Fruit fly (Drosophila melanogaster): ENCODE results near the gene CG42238.

CG42238 gene

dm6 chr2L:20917235-20918055 lies 134.5 kb downstream of the CG42238 start (continued):
- no peak for TF ChIP-seq ab (GFP tag; optimal IDR thresholded peaks at IDR 0.05)
- peak; percentile 39; the same call in 1 of the 2 replicates for TF ChIP-seq klu (GFP tag; IDR thresholded peaks at IDR 0.05)
- TF ChIP-seq zen2 (GFP tag; IDR thresholded peaks at IDR 0.05; ENCODE audit: partially characterized antibody) = no peak
- peak; percentile 4 for TF ChIP-seq salm (tag; optimal IDR thresholded peaks at IDR 0.05)
- TF ChIP-seq gfzf (GFP tag; optimal IDR thresholded peaks at IDR 0.05) = no peak
- TF ChIP-seq ci (GFP tag; IDR thresholded peaks at IDR 0.05) = 0 out of 3 replicates have a peak, but pooled peaks have one; percentile 42
- peak; percentile 89 for TF ChIP-seq CG9215 (GFP tag; IDR thresholded peaks at IDR 0.05)
- peak; percentile 75 for TF ChIP-seq D19A (tag; optimal IDR thresholded peaks at IDR 0.05)
- TF ChIP-seq CG12942 (GFP tag; optimal IDR thresholded peaks at IDR 0.05) = peak; percentile 7
- no peak for TF ChIP-seq wdn (GFP tag; IDR thresholded peaks at IDR 0.05)
- no peak for TF ChIP-seq knrl (GFP tag; IDR thresholded peaks at IDR 0.05; ENCODE audit: partially characterized antibody)
- peak; percentile 35 for TF ChIP-seq CG9797 (GFP tag; optimal IDR thresholded peaks at IDR 0.05)
- no peak for TF ChIP-seq disco-r (GFP tag; optimal IDR thresholded peaks at IDR 0.05)
- TF ChIP-seq Hsf (GFP tag; optimal IDR thresholded peaks at IDR 0.05) = peak; percentile 7
- TF ChIP-seq CG15514 (GFP tag; optimal IDR thresholded peaks at IDR 0.05) = peak; percentile 85
- TF ChIP-seq Ravus (GFP tag; IDR thresholded peaks at IDR 0.05) = no peak
- peak; percentile 25; the same call in 1 of the 2 replicates for TF ChIP-seq CG13287 (GFP tag; IDR thresholded peaks at IDR 0.05; ENCODE audit: partially characterized antibody)
- TF ChIP-seq MTF-1 (GFP tag; optimal IDR thresholded peaks at IDR 0.05; ENCODE audit: borderline replicate concordance) = peak; percentile 83
- TF ChIP-seq Lpt (GFP tag; optimal IDR thresholded peaks at IDR 0.05) = no peak
- no peak for TF ChIP-seq jumu (GFP tag; optimal IDR thresholded peaks at IDR 0.05)
- peak; percentile 64 for TF ChIP-seq Hmr (GFP tag; optimal IDR thresholded peaks at IDR 0.05)
- peak; percentile 87 for TF ChIP-seq CG7372 (GFP tag; IDR thresholded peaks at IDR 0.05)
- no peak for TF ChIP-seq Opbp (GFP tag; IDR thresholded peaks at IDR 0.05; ENCODE audit: partially characterized antibody)
- TF ChIP-seq pb (GFP tag; optimal IDR thresholded peaks at IDR 0.05) = no peak
- TF ChIP-seq Antp (GFP tag; optimal IDR thresholded peaks at IDR 0.05) = peak; percentile 25
- peak; percentile 86 for TF ChIP-seq Six4 (GFP tag; optimal IDR thresholded peaks at IDR 0.05)
- peak; percentile 67 for TF ChIP-seq run (tag; optimal IDR thresholded peaks at IDR 0.05)
- peak; percentile 91 for TF ChIP-seq Fer2 (tag; optimal IDR thresholded peaks at IDR 0.05)
- no peak for TF ChIP-seq CG9876 (GFP tag; optimal IDR thresholded peaks at IDR 0.05)
- peak in 1 of 2 experiments; percentile 46 for TF ChIP-seq Hr78 (GFP tag; optimal IDR thresholded peaks at IDR 0.05)
- TF ChIP-seq MESR4 (GFP tag; optimal IDR thresholded peaks at IDR 0.05) = no peak
- TF ChIP-seq Sox100B (GFP tag; optimal IDR thresholded peaks at IDR 0.05) = peak; percentile 94
- no peak for TF ChIP-seq sc (optimal IDR thresholded peaks at IDR 0.05)
- TF ChIP-seq sc (GFP tag; optimal IDR thresholded peaks at IDR 0.05) = peak; percentile 48
- no peak for TF ChIP-seq bowl (GFP tag; IDR thresholded peaks at IDR 0.05)
- TF ChIP-seq cato (GFP tag; optimal IDR thresholded peaks at IDR 0.05; ENCODE audit: borderline replicate concordance) = peak; percentile 54
- peak; percentile 92 for TF ChIP-seq CG13894 (tag; optimal IDR thresholded peaks at IDR 0.05)
- TF ChIP-seq CG15073 (GFP tag; optimal IDR thresholded peaks at IDR 0.05) = peak; percentile 7
- no peak; the same call in 1 of the 2 replicates for TF ChIP-seq CG11247 (GFP tag; IDR thresholded peaks at IDR 0.05)
- no peak for TF ChIP-seq CG8944 (GFP tag; optimal IDR thresholded peaks at IDR 0.05)
- peak; percentile 58 for TF ChIP-seq CTCF (GFP tag; optimal IDR thresholded peaks at IDR 0.05)
- no peak for TF ChIP-seq CG15479 (GFP tag; optimal IDR thresholded peaks at IDR 0.05)
- TF ChIP-seq CG6854 (GFP tag; optimal IDR thresholded peaks at IDR 0.05) = peak; percentile 81
- TF ChIP-seq inv (GFP tag; IDR thresholded peaks at IDR 0.05; ENCODE audit: partially characterized antibody) = no peak
- peak; percentile 82 for TF ChIP-seq croc (GFP tag; conservative IDR thresholded peaks at IDR 0.05)
- peak; percentile 80 for TF ChIP-seq CG13775 (GFP tag; optimal IDR thresholded peaks at IDR 0.05)
- TF ChIP-seq CG12391 (tag; optimal IDR thresholded peaks at IDR 0.05) = peak; percentile 73
- TF ChIP-seq CG16813 (GFP tag; IDR thresholded peaks at IDR 0.05; ENCODE audit: partially characterized antibody) = no peak
- peak; percentile 26 for TF ChIP-seq CG9609 (GFP tag; optimal IDR thresholded peaks at IDR 0.05)
